Worm (Caenorhabditis elegans) whole organism, L4/young adult: ENCODE measurements around the gene rpa-1.

Source experiments
- W03F9.2 ChIP-seq: fragments of 150-350 bp; optimal IDR thresholded peaks from 2 replicates; lab custom pipeline; 2014; ENCODE audit warnings: missing biosample characterization, missing genetic modification characterization
- dao-5 ChIP-seq: sonication (generic microtip); optimal IDR thresholded peaks from 2 replicates; lab custom pipeline; 2016; ENCODE audit warnings: missing genotype, missing genetic modification characterization, moderate library complexity, missing compliant biosample characterization
- him-1 ChIP-seq: sonication (generic microtip); optimal IDR thresholded peaks from 2 replicates; lab custom pipeline; 2016; ENCODE audit warnings: missing genotype, missing genetic modification reagents, missing genetic modification characterization, missing compliant biosample characterization

- TF ChIP-seq him-1 (tag; lab: Kevin White, UChicago), result no peak
- TF ChIP-seq dao-5 (tag; lab: Kevin White, UChicago), result no peak
- no peak for TF ChIP-seq W03F9.2 (tag; lab: Kevin White, UChicago)
Measured at ce11 chrII:7670039-7670438, 5.7 kb downstream of the rpa-1 start.
